Worm (Caenorhabditis elegans) whole organism, L3 larva: ENCODE results near the gene jmjd-5.

ENCODE experiments used
- snpc-4 ChIP-seq: fragments of 150-350 bp; optimal IDR thresholded peaks from 2 replicates; lab custom pipeline; 2014; ENCODE audit warnings: missing biosample characterization, missing genetic modification characterization
- zag-1 ChIP-seq: fragments of 150-350 bp; optimal IDR thresholded peaks from 2 replicates; lab custom pipeline; 2014; ENCODE audit warnings: missing biosample characterization, missing genetic modification characterization

DNA sequence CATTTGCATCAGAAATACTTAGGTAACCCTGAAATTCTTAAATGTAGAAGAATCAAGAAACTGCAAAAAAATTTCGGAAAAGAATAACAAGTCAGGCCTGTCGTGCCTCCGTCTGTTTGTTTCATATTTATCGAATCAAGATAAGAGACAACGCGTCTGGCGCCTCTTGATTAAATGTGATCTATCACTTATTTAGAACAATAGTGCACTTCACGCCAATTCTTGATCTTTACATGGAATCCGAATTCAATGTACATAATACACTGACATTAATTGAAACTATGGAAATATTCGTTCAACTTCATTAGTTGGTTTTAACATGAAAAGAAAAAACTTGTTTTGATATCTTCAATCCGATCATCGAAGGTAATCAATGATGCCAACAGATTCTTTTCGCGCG, 4.8 kb upstream of the jmjd-5 start, which contains the start of gene mboa-2:
- TF ChIP-seq snpc-4 (tag; lab: Kevin White, UChicago) (no peak), zag-1 (tag; lab: Kevin White, UChicago) (no peak)
